Fruit fly (Drosophila melanogaster): ENCODE measurements around the gene Pdss2.

Gene Pdss2

DNA sequence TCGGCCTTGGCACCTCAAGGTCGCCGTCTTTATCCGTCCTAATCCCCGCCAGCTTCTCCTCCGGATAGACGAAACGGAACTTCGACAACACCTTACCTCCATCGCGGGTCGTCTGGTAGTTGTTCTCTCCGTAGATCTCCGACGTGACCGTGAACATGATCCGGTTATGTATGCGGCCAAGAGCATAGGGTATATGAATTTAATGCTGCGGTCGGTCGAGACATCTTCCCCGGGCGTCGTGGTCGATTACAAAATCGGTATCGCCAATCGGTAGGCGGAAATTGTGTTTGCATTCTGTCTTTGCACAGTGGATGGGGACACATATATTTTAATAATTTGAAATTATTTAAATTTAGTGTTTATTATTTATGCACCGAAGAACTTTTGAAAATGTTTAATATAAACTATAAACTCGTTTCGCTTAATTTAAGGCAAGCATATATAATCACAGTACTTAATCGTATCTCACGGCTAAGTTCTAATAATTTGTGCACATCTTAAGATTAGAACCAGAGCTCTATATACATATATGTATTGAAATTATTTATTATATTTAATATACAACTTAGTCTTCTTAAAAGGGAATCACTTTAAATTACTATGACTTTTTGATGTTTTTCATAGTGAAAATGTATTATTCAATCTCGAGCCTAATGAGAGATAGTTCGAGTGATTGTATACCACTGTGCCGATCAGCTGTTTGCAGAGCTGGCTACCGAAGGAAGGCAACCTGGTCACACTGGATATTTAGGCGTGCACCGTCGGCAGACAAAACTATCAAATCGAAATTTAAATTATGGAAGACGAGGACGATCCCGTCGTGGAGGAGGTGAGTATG is 3.6 kb downstream of the Pdss2 start, which contains the start of the genes CG10584 and Polr3E:
CG10584 (minus strand) TSS at position 268 of the 838 bp plus-strand sequence.
Polr3E (plus strand) TSS at position 733 of the 838 bp plus-strand sequence.
- TF ChIP-seq CG8301 (tag; optimal IDR thresholded peaks at IDR 0.05) = peak; percentile 91
- peak; percentile 60 for TF ChIP-seq gl (tag; optimal IDR thresholded peaks at IDR 0.05)
- TF ChIP-seq CG10348 (GFP tag; IDR thresholded peaks at IDR 0.05) = peak; percentile 46; the same call in 1 of the 2 replicates
- peak; percentile 94 for TF ChIP-seq CG15710 (tag; optimal IDR thresholded peaks at IDR 0.05)
- peak; percentile 89 for TF ChIP-seq CG34367 (tag; optimal IDR thresholded peaks at IDR 0.05)
- TF ChIP-seq CG4496 (GFP tag; IDR thresholded peaks at IDR 0.05) = peak; percentile 84
- TF ChIP-seq CG13204 (GFP tag; optimal IDR thresholded peaks at IDR 0.05) = peak; percentile 82
- peak; percentile 82 for TF ChIP-seq Ets98B (GFP tag; IDR thresholded peaks at IDR 0.05)
- peak; percentile 70 for TF ChIP-seq CG12605 (GFP tag; IDR thresholded peaks at IDR 0.05)
- peak; percentile 75 for TF ChIP-seq Pif1A (GFP tag; optimal IDR thresholded peaks at IDR 0.05)
- TF ChIP-seq CG9948 (tag; optimal IDR thresholded peaks at IDR 0.05) = peak; percentile 93
- TF ChIP-seq CG32121 (GFP tag; IDR thresholded peaks at IDR 0.05) = peak; percentile 88
- peak; percentile 90 for TF ChIP-seq D1 (tag; optimal IDR thresholded peaks at IDR 0.05)
- peak; percentile 63; the same call in 1 of the 2 replicates for TF ChIP-seq rn (GFP tag; IDR thresholded peaks at IDR 0.05)
- TF ChIP-seq EcR (GFP tag; optimal IDR thresholded peaks at IDR 0.05) = peak; percentile 13
- TF ChIP-seq fd96Ca (GFP tag; IDR thresholded peaks at IDR 0.05) = no peak
- TF ChIP-seq CG8159 (tag; optimal IDR thresholded peaks at IDR 0.05) = peak; percentile 95
- peak; percentile 92 for TF ChIP-seq CG17806 (tag; optimal IDR thresholded peaks at IDR 0.05)
- peak; percentile 96 for TF ChIP-seq CG14655 (GFP tag; optimal IDR thresholded peaks at IDR 0.05)
- peak; percentile 94 for TF ChIP-seq Snoo (tag; optimal IDR thresholded peaks at IDR 0.05)
- peak; percentile 86 for TF ChIP-seq Pif1B (GFP tag; optimal IDR thresholded peaks at IDR 0.05)

DNA sequence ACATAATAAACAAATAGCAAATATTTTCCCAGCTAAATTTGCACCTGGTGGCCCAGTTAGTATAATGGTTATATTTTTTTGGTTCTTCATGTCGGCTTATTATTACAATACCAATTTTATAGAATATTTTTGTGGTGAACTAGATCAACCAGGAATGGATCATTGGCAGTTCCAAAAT is 6.3 kb downstream of the Pdss2 start, which contains the start of gene CG10581:
CG10581 (minus strand) TSS at position 101 of the 178 bp plus-strand sequence.
- TF ChIP-seq CG4496 (GFP tag; IDR thresholded peaks at IDR 0.05) (no peak), fd96Ca (GFP tag; IDR thresholded peaks at IDR 0.05) (no peak), CG9948 (tag; optimal IDR thresholded peaks at IDR 0.05) (no peak), CG13204 (GFP tag; optimal IDR thresholded peaks at IDR 0.05) (no peak), CG32121 (GFP tag; IDR thresholded peaks at IDR 0.05) (no peak), CG12605 (GFP tag; IDR thresholded peaks at IDR 0.05) (no peak), CG15710 (tag; optimal IDR thresholded peaks at IDR 0.05) (no peak), CG10348 (GFP tag; IDR thresholded peaks at IDR 0.05) (no peak), rn (GFP tag; IDR thresholded peaks at IDR 0.05) (no peak), Ets98B (GFP tag; IDR thresholded peaks at IDR 0.05) (no peak), CG17806 (tag; optimal IDR thresholded peaks at IDR 0.05) (no peak), gl (tag; optimal IDR thresholded peaks at IDR 0.05) (no peak), CG8159 (tag; optimal IDR thresholded peaks at IDR 0.05) (no peak), D1 (tag; optimal IDR thresholded peaks at IDR 0.05) (no peak), EcR (GFP tag; optimal IDR thresholded peaks at IDR 0.05) (no peak), Snoo (tag; optimal IDR thresholded peaks at IDR 0.05) (no peak)

dm6 chr3L:21034281-21035221 is 6.8 kb downstream of the Pdss2 start, which contains the start of gene siz:
Gene siz, plus strand, starts transcription at chr3L:21034535.
- TF ChIP-seq CG9948 (tag; optimal IDR thresholded peaks at IDR 0.05) = no peak
- peak; percentile 45; the same call in 1 of the 2 replicates for TF ChIP-seq CG12605 (GFP tag; IDR thresholded peaks at IDR 0.05)
- peak; percentile 28 for TF ChIP-seq CG13204 (GFP tag; optimal IDR thresholded peaks at IDR 0.05)
- no peak for TF ChIP-seq Snoo (tag; optimal IDR thresholded peaks at IDR 0.05)
- peak; percentile 9; the same call in 1 of the 3 replicates for TF ChIP-seq fd96Ca (GFP tag; IDR thresholded peaks at IDR 0.05)
- no peak for TF ChIP-seq CG32121 (GFP tag; IDR thresholded peaks at IDR 0.05)
- peak; percentile 63 for TF ChIP-seq EcR (GFP tag; optimal IDR thresholded peaks at IDR 0.05)
- peak; percentile 17 for TF ChIP-seq CG17806 (tag; optimal IDR thresholded peaks at IDR 0.05)

DNA sequence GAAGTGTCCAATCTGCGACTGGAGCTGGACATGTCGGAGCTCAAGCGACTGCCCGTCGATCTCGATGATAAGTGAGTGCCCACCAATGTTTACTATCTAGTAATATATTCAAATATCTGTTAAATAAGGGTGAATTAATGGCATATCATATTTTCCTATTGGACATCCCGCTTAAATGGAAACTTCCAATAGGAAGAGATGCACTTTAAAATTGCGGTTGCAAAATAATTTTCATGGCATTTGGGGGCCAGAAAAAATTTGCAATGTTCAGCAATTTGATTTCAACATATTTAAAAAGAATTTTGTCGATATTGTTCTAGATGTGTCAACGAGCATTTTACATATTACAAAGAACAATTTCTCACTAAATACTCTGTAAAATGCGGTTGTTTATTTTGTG is 7.5 kb downstream of the Pdss2 start:
- TF ChIP-seq rn (GFP tag; IDR thresholded peaks at IDR 0.05) (no peak), CG17806 (tag; optimal IDR thresholded peaks at IDR 0.05) (no peak), Snoo (tag; optimal IDR thresholded peaks at IDR 0.05) (no peak), D1 (tag; optimal IDR thresholded peaks at IDR 0.05) (no peak), Pif1B (GFP tag; optimal IDR thresholded peaks at IDR 0.05) (no peak), CG32121 (GFP tag; IDR thresholded peaks at IDR 0.05) (no peak), CG8301 (tag; optimal IDR thresholded peaks at IDR 0.05) (no peak), CG4496 (GFP tag; IDR thresholded peaks at IDR 0.05) (no peak), CG10348 (GFP tag; IDR thresholded peaks at IDR 0.05) (no peak), gl (tag; optimal IDR thresholded peaks at IDR 0.05) (no peak), Ets98B (GFP tag; IDR thresholded peaks at IDR 0.05) (no peak), CG15710 (tag; optimal IDR thresholded peaks at IDR 0.05) (no peak), Pif1A (GFP tag; optimal IDR thresholded peaks at IDR 0.05) (no peak), fd96Ca (GFP tag; IDR thresholded peaks at IDR 0.05) (no peak), CG14655 (GFP tag; optimal IDR thresholded peaks at IDR 0.05) (no peak), CG9948 (tag; optimal IDR thresholded peaks at IDR 0.05) (no peak), CG8159 (tag; optimal IDR thresholded peaks at IDR 0.05) (no peak), CG12605 (GFP tag; IDR thresholded peaks at IDR 0.05) (no peak), CG13204 (GFP tag; optimal IDR thresholded peaks at IDR 0.05) (no peak)

Data from whole organism, pupa.